Worm (Caenorhabditis elegans) whole organism, L4 larva: ENCODE measurements around the gene F59A6.13.

Experiments used
- Y5F2A.4 ChIP-seq: fragments of 200-800 bp; sonication (Bioruptor generic); optimal IDR thresholded peaks from 2 replicates; lab custom pipeline; 2018; ENCODE audit warnings: mild to moderate bottlenecking, missing genetic modification characterization, missing compliant biosample characterization
- ZK546.5 ChIP-seq, 2 experiments: sonication (generic microtip); optimal IDR thresholded peaks; 2 replicates each; lab custom pipeline; 2017; ENCODE audit warnings: missing biosample characterization in 2 of 2, missing genetic modification characterization in 2 of 2
- fos-1 ChIP-seq: fragments of 150-350 bp; optimal IDR thresholded peaks from 2 replicates; lab custom pipeline; 2014; ENCODE audit warnings: missing biosample characterization, missing genetic modification characterization
- lir-3 ChIP-seq: sonication (generic microtip); optimal IDR thresholded peaks from 2 replicates; lab custom pipeline; 2016; ENCODE audit warnings: mild to moderate bottlenecking, missing genetic modification characterization, missing compliant biosample characterization
- mes-2 ChIP-seq: sonication (generic microtip); optimal IDR thresholded peaks from 2 replicates; lab custom pipeline; 2016; ENCODE audit warnings: missing genotype, mild to moderate bottlenecking, missing genetic modification characterization, missing compliant biosample characterization; ENCODE audit not compliant: poor library complexity, severe bottlenecking

DNA sequence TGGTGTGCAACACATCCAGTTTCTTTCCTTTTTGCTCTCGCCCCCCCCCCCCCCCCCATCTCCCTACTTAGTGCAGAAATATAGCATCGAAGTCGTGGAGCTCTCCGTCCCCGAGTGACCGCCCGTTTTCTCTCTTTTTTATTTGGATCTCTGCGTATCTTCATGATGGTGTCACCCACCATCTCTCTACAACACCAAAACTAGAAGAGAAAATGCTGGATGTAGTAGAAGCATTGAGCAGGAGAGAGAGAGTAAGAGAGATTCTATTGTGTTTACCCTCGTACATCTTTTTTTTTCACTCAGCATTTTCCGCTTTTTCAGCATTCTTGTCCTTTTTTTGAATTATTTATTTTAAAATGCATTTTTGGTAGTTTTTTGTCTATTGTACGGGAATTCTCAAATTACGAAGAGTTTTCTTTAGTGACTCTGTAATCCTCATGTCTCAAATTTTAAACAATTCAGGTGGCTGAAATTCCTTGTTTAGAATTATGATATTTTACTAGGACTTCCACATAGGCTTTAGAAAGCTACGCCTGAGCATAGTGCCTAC, 19.9 kb downstream of the F59A6.13 start:
- no peak for TF ChIP-seq mes-2
- no peak for TF ChIP-seq lir-3 (tag; lab: Kevin White, UChicago)
- no peak for TF ChIP-seq Y5F2A.4 (GFP tag; lab: Kevin White, UChicago)
- TF ChIP-seq ZK546.5 (tag; optimal IDR thresholded peaks at IDR 0.05; lab: Kevin White, UChicago) = no peak
- no peak for TF ChIP-seq fos-1 (tag; lab: Kevin White, UChicago)
